Worm (Caenorhabditis elegans): ENCODE results near the gene T22D1.18.

The T22D1.18 gene

DNA sequence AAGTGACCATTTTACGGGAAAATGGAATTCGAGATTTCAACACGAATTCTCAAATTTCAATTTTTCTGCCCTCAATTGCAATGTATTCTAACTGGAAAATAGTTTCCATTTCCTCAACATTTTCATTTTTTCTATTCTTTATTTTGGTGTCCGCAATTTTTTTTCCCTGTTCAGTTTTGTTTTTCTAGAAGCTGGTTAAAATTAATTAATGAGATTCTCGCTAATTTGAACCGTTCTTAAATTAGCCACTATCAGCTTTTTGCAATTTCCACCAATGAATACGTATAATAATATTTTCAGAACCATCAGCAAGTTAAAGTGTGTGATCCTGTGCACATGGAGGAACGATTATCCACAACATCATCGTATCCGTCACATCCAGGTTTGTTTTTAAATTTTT lies 37.4 kb upstream of the T22D1.18 start, which contains the start of gene jnk-1:
Gene jnk-1 (plus strand): TSS at position 301 of the 400 bp plus-strand sequence.
- TF ChIP-seq R02D3.7 (tag; optimal IDR thresholded peaks at IDR 0.05): no peak
- no peak for TF ChIP-seq ama-1 (optimal IDR thresholded peaks at IDR 0.05)
- TF ChIP-seq skn-1 (tag; optimal IDR thresholded peaks at IDR 0.05): no peak
- TF ChIP-seq elt-3 (tag; optimal IDR thresholded peaks at IDR 0.05): no peak
- no peak for TF ChIP-seq lsy-12 (tag; optimal IDR thresholded peaks at IDR 0.05)
- TF ChIP-seq lin-15B (tag; optimal IDR thresholded peaks at IDR 0.05): no peak
- no peak for TF ChIP-seq pha-4 (tag; optimal IDR thresholded peaks at IDR 0.05)
- no peak for TF ChIP-seq tbx-2 (tag; optimal IDR thresholded peaks at IDR 0.05)
- no peak for TF ChIP-seq nhr-237 (tag; optimal IDR thresholded peaks at IDR 0.05)
- TF ChIP-seq nhr-43 (tag; optimal IDR thresholded peaks at IDR 0.05; ENCODE audit: poor library complexity, severe bottlenecking): no peak
- TF ChIP-seq zag-1 (tag; optimal IDR thresholded peaks at IDR 0.05): no peak
- TF ChIP-seq nfya-1 (tag; optimal IDR thresholded peaks at IDR 0.05; ENCODE audit: insufficient read depth): no peak
- no peak for TF ChIP-seq unc-62 (GFP tag; optimal IDR thresholded peaks at IDR 0.05)
- no peak for TF ChIP-seq aly-2 (tag; optimal IDR thresholded peaks at IDR 0.05)
- no peak for TF ChIP-seq nhr-25 (tag; optimal IDR thresholded peaks at IDR 0.05)
- TF ChIP-seq pqm-1 (tag; optimal IDR thresholded peaks at IDR 0.05): no peak

DNA sequence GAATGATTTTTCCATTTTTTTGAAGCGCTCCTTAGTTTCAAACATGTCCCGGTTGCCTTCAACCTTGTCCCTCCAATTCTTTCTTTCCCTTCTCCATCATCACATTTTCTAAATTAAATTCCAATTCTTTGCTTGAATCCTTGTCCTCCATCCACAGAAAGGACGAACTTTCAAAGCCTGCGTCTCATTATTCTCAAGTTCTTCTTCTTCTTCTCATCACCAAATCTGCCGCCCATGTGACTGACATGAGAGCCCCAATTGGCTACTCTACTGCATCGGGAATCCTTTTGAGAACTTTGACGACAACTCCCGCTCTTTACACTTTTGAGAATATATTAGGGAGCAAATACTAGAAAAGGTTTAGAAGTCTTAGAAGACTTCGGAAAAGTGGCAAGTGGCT lies 36.7 kb upstream of the T22D1.18 start:
- TF ChIP-seq sea-2 (GFP tag; optimal IDR thresholded peaks at IDR 0.05) (no peak), jun-1 (tag; optimal IDR thresholded peaks at IDR 0.05) (no peak), fkh-10 (GFP tag; optimal IDR thresholded peaks at IDR 0.05) (peak; percentile 92), nhr-43 (tag; optimal IDR thresholded peaks at IDR 0.05; ENCODE audit: poor library complexity, severe bottlenecking) (no peak), nfya-1 (tag; optimal IDR thresholded peaks at IDR 0.05; ENCODE audit: insufficient read depth) (peak; percentile 78)

DNA sequence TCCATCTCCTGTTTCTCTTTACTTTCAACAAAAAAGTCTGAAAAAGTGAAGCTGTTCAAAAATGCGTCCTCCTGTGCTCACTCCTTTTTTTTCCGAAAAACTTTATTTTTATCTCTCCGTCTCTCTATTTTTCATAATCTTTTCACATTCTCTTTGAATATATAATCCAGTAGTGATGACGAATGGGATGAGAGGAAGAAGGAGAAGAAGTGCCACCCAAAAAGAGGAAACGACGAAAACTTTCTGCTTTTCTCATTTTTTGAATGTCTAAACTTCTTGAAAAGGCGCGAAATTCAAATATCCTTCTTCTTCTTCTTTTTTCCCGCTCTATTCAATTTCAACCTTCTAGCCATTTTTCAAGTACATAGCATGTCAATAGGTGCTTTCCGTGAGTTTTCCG lies 34.7 kb upstream of the T22D1.18 start:
- TF ChIP-seq nhr-237 (tag; optimal IDR thresholded peaks at IDR 0.05) (no peak), tbx-2 (tag; optimal IDR thresholded peaks at IDR 0.05) (no peak), sea-2 (GFP tag; optimal IDR thresholded peaks at IDR 0.05) (no peak), elt-2 (tag; optimal IDR thresholded peaks at IDR 0.05) (no peak), fkh-10 (GFP tag; optimal IDR thresholded peaks at IDR 0.05) (peak; percentile 90), ceh-82 (tag; optimal IDR thresholded peaks at IDR 0.05) (no peak), ceh-28 (tag; optimal IDR thresholded peaks at IDR 0.05) (no peak), pha-4 (tag; optimal IDR thresholded peaks at IDR 0.05) (no peak), lin-15B (tag; optimal IDR thresholded peaks at IDR 0.05) (peak; percentile 13), elt-3 (tag; optimal IDR thresholded peaks at IDR 0.05) (no peak), skn-1 (tag; optimal IDR thresholded peaks at IDR 0.05) (no peak), ceh-9 (tag; optimal IDR thresholded peaks at IDR 0.05) (no peak), nhr-67 (tag; optimal IDR thresholded peaks at IDR 0.05) (no peak), nhr-77 (tag; optimal IDR thresholded peaks at IDR 0.05) (no peak), unc-39 (tag; optimal IDR thresholded peaks at IDR 0.05) (no peak), fos-1 (tag; optimal IDR thresholded peaks at IDR 0.05) (no peak), nfya-1 (tag; optimal IDR thresholded peaks at IDR 0.05; ENCODE audit: insufficient read depth) (peak; percentile 23), nhr-23 (tag; optimal IDR thresholded peaks at IDR 0.05) (no peak), hmg-11 (tag; optimal IDR thresholded peaks at IDR 0.05) (no peak)

DNA sequence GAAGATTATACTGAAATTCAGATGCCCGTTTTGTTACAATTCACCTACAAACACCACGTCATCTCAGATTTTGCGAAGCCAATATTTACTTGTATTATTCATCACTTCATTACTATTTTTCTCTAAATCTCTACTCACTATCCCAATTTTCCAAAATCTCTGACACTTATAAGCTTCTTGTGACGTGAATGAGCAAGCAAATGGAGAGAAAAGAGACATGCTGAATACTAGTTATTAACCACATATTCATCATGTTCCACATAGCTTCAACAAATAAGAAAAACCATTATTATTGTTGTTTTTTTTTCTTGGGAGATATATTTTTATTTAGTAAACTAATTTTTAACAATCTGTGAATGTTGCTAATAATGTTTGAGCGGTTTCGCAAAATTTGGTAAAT lies 31.3 kb upstream of the T22D1.18 start:
- no peak for TF ChIP-seq ztf-4 (tag; optimal IDR thresholded peaks at IDR 0.05)
- TF ChIP-seq pha-4 (tag; optimal IDR thresholded peaks at IDR 0.05): no peak
- TF ChIP-seq snpc-4 (tag; optimal IDR thresholded peaks at IDR 0.05): no peak
- TF ChIP-seq ZK546.5 (tag; optimal IDR thresholded peaks at IDR 0.05): no peak
- no peak for TF ChIP-seq aly-2 (tag; optimal IDR thresholded peaks at IDR 0.05)
- TF ChIP-seq lin-15B (tag; optimal IDR thresholded peaks at IDR 0.05): no peak
- no peak for TF ChIP-seq egl-5 (tag; optimal IDR thresholded peaks at IDR 0.05)
- TF ChIP-seq nhr-43 (tag; optimal IDR thresholded peaks at IDR 0.05; ENCODE audit: poor library complexity, severe bottlenecking): no peak
- no peak for TF ChIP-seq skn-1 (tag; optimal IDR thresholded peaks at IDR 0.05)
- TF ChIP-seq zag-1 (tag; optimal IDR thresholded peaks at IDR 0.05): no peak
- no peak for TF ChIP-seq nhr-67 (tag; optimal IDR thresholded peaks at IDR 0.05)
- no peak for TF ChIP-seq lin-39 (tag; optimal IDR thresholded peaks at IDR 0.05)
- TF ChIP-seq R02D3.7 (tag; optimal IDR thresholded peaks at IDR 0.05): no peak
- no peak for TF ChIP-seq pqm-1 (tag; optimal IDR thresholded peaks at IDR 0.05)
- TF ChIP-seq nhr-11 (tag; optimal IDR thresholded peaks at IDR 0.05): no peak
- TF ChIP-seq ceh-28 (tag; optimal IDR thresholded peaks at IDR 0.05): no peak
- no peak for TF ChIP-seq tbx-2 (tag; optimal IDR thresholded peaks at IDR 0.05)
